Fruit fly (Drosophila melanogaster): Measurements from ENCODE around the gene KrT95D.

dm6 chr3R:24024123-24024522 lies 7.5 kb downstream of the KrT95D start:
- TF ChIP-seq EcR (GFP tag; optimal IDR thresholded peaks at IDR 0.05) (no peak), CG8478 (optimal IDR thresholded peaks at IDR 0.05) (no peak), psq (optimal IDR thresholded peaks at IDR 0.05) (no peak)

Measured in whole organism.